Fruit fly (Drosophila melanogaster): Measurements from ENCODE around the gene MED11.

Gene MED11

dm6 chr3L:18758894-18759569 is 13.4 kb downstream of the MED11 start:
- peak; percentile 5 for TF ChIP-seq Hr4 (GFP tag; optimal IDR thresholded peaks at IDR 0.05)
- TF ChIP-seq Eip93F (GFP tag; optimal IDR thresholded peaks at IDR 0.05): peak; percentile 32
- peak; percentile 47 for TF ChIP-seq dac (GFP tag; optimal IDR thresholded peaks at IDR 0.05)
- no peak for TF ChIP-seq CG11762 (GFP tag; optimal IDR thresholded peaks at IDR 0.05; ENCODE audit: insufficient read depth)
- peak; percentile 37 for TF ChIP-seq achi (GFP tag; optimal IDR thresholded peaks at IDR 0.05)
- TF ChIP-seq vri (GFP tag; optimal IDR thresholded peaks at IDR 0.05): peak; percentile 97
- TF ChIP-seq Ets21C (GFP tag; optimal IDR thresholded peaks at IDR 0.05): no peak
- TF ChIP-seq Sox15 (GFP tag; optimal IDR thresholded peaks at IDR 0.05): no peak
- TF ChIP-seq salr (GFP tag; optimal IDR thresholded peaks at IDR 0.05): peak; percentile 27 to 38
- TF ChIP-seq Smox (GFP tag; optimal IDR thresholded peaks at IDR 0.05): peak; percentile 35
- peak; percentile 40 for TF ChIP-seq CG32006 (GFP tag; optimal IDR thresholded peaks at IDR 0.05)
- TF ChIP-seq Lpt (GFP tag; optimal IDR thresholded peaks at IDR 0.05): peak; percentile 84
- peak; percentile 60 for TF ChIP-seq CG6163 (GFP tag; IDR thresholded peaks at IDR 0.05)
- TF ChIP-seq Ets96B (tag; optimal IDR thresholded peaks at IDR 0.05): peak; percentile 52
- peak; percentile 8 for TF ChIP-seq Sox102F (GFP tag; optimal IDR thresholded peaks at IDR 0.05)
- peak; percentile 7 for TF ChIP-seq CG6808 (GFP tag; optimal IDR thresholded peaks at IDR 0.05)
- TF ChIP-seq Met (GFP tag; optimal IDR thresholded peaks at IDR 0.05): peak; percentile 56
- TF ChIP-seq CG7368 (GFP tag; optimal IDR thresholded peaks at IDR 0.05): peak; percentile 23
- peak; percentile 32 for TF ChIP-seq CG6854 (GFP tag; optimal IDR thresholded peaks at IDR 0.05)
- TF ChIP-seq Gug (GFP tag; IDR thresholded peaks at IDR 0.05): no peak
- peak; percentile 88 for TF ChIP-seq dsx (GFP tag; optimal IDR thresholded peaks at IDR 0.05; ENCODE audit: poor library complexity, severe bottlenecking)
- peak; percentile 55; the same call in 2 of the 3 replicates for TF ChIP-seq eg (GFP tag; IDR thresholded peaks at IDR 0.05)
- peak; percentile 31 for TF ChIP-seq CG3032 (tag; optimal IDR thresholded peaks at IDR 0.05)
- TF ChIP-seq CG8119 (GFP tag; IDR thresholded peaks at IDR 0.05): peak; percentile 60; the same call in 2 of the 3 replicates
- TF ChIP-seq CG6276 (GFP tag; optimal IDR thresholded peaks at IDR 0.05): peak; percentile 48
- TF ChIP-seq esn (GFP tag; optimal IDR thresholded peaks at IDR 0.05): peak; percentile 21
- peak; percentile 32 for TF ChIP-seq CG3919 (GFP tag; optimal IDR thresholded peaks at IDR 0.05)
- TF ChIP-seq CG1621 (tag; optimal IDR thresholded peaks at IDR 0.05): peak; percentile 39
- no peak for TF ChIP-seq CG8632 (GFP tag; optimal IDR thresholded peaks at IDR 0.05)
- TF ChIP-seq CG15336 (GFP tag; IDR thresholded peaks at IDR 0.05): peak; percentile 63
- peak; percentile 54 for TF ChIP-seq net (GFP tag; optimal IDR thresholded peaks at IDR 0.05)
- peak; percentile 17 for TF ChIP-seq pdm3 (GFP tag; optimal IDR thresholded peaks at IDR 0.05)
- TF ChIP-seq acj6 (GFP tag; optimal IDR thresholded peaks at IDR 0.05): no peak
- TF ChIP-seq CG6792 (GFP tag; optimal IDR thresholded peaks at IDR 0.05): peak; percentile 26
- TF ChIP-seq Blimp-1 (GFP tag; optimal IDR thresholded peaks at IDR 0.05): peak; percentile 97
- peak in 1 of 2 experiments; percentile 63 for TF ChIP-seq ss (GFP tag; optimal IDR thresholded peaks at IDR 0.05)
- TF ChIP-seq fkh (GFP tag; optimal IDR thresholded peaks at IDR 0.05): peak; percentile 89
- peak; percentile 99 for TF ChIP-seq Eip75B (GFP tag; optimal IDR thresholded peaks at IDR 0.05)
- no peak for TF ChIP-seq spab (GFP tag; optimal IDR thresholded peaks at IDR 0.05)
- TF ChIP-seq svp (GFP tag): peak; percentile 83
- TF ChIP-seq Sox14 (GFP tag; optimal IDR thresholded peaks at IDR 0.05): peak; percentile 73
- no peak for TF ChIP-seq fd59A (GFP tag; optimal IDR thresholded peaks at IDR 0.05)
- TF ChIP-seq topi (GFP tag; optimal IDR thresholded peaks at IDR 0.05): peak; percentile 43
- TF ChIP-seq cyc (GFP tag; optimal IDR thresholded peaks at IDR 0.05): no peak
- peak; percentile 6 for TF ChIP-seq CG34406 (GFP tag; optimal IDR thresholded peaks at IDR 0.05)
- no peak for TF ChIP-seq Hr39 (GFP tag; optimal IDR thresholded peaks at IDR 0.05)
- peak; percentile 87 for TF ChIP-seq Eip78C (GFP tag)
